Fruit fly (Drosophila melanogaster) whole organism, embryonic: ENCODE measurements around the gene nAChRalpha2.

Experiments
- Adf1 ChIP-seq: fragments of 200-800 bp; sonication (Bioruptor generic); IDR thresholded peaks from 2 replicates; pipeline ENCODE4 v1.3.6; 2022; ENCODE audit warnings: missing biosample characterization, missing genetic modification characterization
- CG1024 ChIP-seq: fragments of 200-800 bp; sonication (Bioruptor generic); IDR thresholded peaks from 2 replicates; pipeline ENCODE4 v1.3.6; 2022; ENCODE audit warnings: missing biosample characterization, missing genetic modification characterization
- CG10274 ChIP-seq: fragments of 200-800 bp; sonication (Bioruptor generic); optimal IDR thresholded peaks from 3 replicates; lab custom pipeline; 2017; ENCODE audit warnings: missing biosample characterization, mild to moderate bottlenecking, missing genetic modification characterization
- CG10462 ChIP-seq: fragments of 200-800 bp; sonication (Bioruptor generic); optimal IDR thresholded peaks from 2 replicates; lab custom pipeline; 2016; ENCODE audit warnings: missing biosample characterization, missing genetic modification characterization
- CG11093 ChIP-seq: fragments of 200-800 bp; sonication (Bioruptor generic); IDR thresholded peaks from 3 replicates; pipeline ENCODE4 v1.3.6; 2022; ENCODE audit warnings: missing biosample characterization, missing genetic modification characterization
- CG11723 ChIP-seq: fragments of 200-800 bp; sonication (Bioruptor generic); optimal IDR thresholded peaks from 2 replicates; lab custom pipeline; 2017; ENCODE audit warnings: missing biosample characterization, mild to moderate bottlenecking, missing genetic modification characterization
- CG12299 ChIP-seq: fragments of 200-800 bp; sonication (Bioruptor generic); optimal IDR thresholded peaks from 2 replicates; lab custom pipeline; 2018; ENCODE audit warnings: missing biosample characterization, mild to moderate bottlenecking, missing genetic modification characterization
- CG12391 ChIP-seq: fragments of 200-800 bp; sonication (Bioruptor generic); optimal IDR thresholded peaks from 3 replicates; lab custom pipeline; 2018; ENCODE audit warnings: missing biosample characterization, mild to moderate bottlenecking, missing genetic modification characterization, moderate library complexity
- CG13775 ChIP-seq: fragments of 200-800 bp; sonication (Bioruptor generic); optimal IDR thresholded peaks from 3 replicates; lab custom pipeline; 2017; ENCODE audit warnings: missing biosample characterization, mild to moderate bottlenecking, missing genetic modification characterization
- CG13894 ChIP-seq: fragments of 200-800 bp; sonication (Bioruptor generic); optimal IDR thresholded peaks from 3 replicates; lab custom pipeline; 2018; ENCODE audit warnings: missing biosample characterization, mild to moderate bottlenecking, missing genetic modification characterization, moderate library complexity
- CG14710 ChIP-seq: fragments of 200-800 bp; sonication (Bioruptor generic); optimal IDR thresholded peaks from 3 replicates; lab custom pipeline; 2019; ENCODE audit warnings: missing biosample characterization, mild to moderate bottlenecking, missing genetic modification characterization, moderate library complexity
- CG15073 ChIP-seq: fragments of 200-800 bp; sonication (Bioruptor generic); optimal IDR thresholded peaks from 2 replicates; lab custom pipeline; 2016; ENCODE audit warnings: missing biosample characterization, missing genetic modification characterization
- CG18262 ChIP-seq: fragments of 200-800 bp; optimal IDR thresholded peaks from 3 replicates; lab custom pipeline; 2019; ENCODE audit warnings: missing biosample characterization, mild to moderate bottlenecking, missing genetic modification characterization, moderate library complexity
- CG18619 ChIP-seq: fragments of 200-800 bp; sonication (Bioruptor generic); optimal IDR thresholded peaks from 3 replicates; lab custom pipeline; 2017; ENCODE audit warnings: missing biosample characterization, mild to moderate bottlenecking, missing genetic modification characterization
- CG3163 ChIP-seq: fragments of 200-800 bp; sonication (Bioruptor generic); optimal IDR thresholded peaks from 3 replicates; lab custom pipeline; 2016; ENCODE audit warnings: missing biosample characterization, missing genetic modification characterization
- CG34376 ChIP-seq: fragments of 200-800 bp; sonication (Bioruptor generic); optimal IDR thresholded peaks from 2 replicates; lab custom pipeline; 2018; ENCODE audit warnings: missing biosample characterization, mild to moderate bottlenecking, missing genetic modification characterization
- CG3726 ChIP-seq: fragments of 200-800 bp; sonication (Bioruptor generic); IDR thresholded peaks from 3 replicates; pipeline ENCODE4, ENCODE4 v1.3.6; 2022; ENCODE audit warnings: missing biosample characterization, missing genetic modification characterization
- CG4360 ChIP-seq: fragments of 200-800 bp; sonication (Bioruptor generic); IDR thresholded peaks from 2 replicates; pipeline ENCODE4 v1.3.6; 2022; ENCODE audit warnings: missing biosample characterization, missing genetic modification characterization
- CG6683 ChIP-seq: fragments of 200-800 bp; sonication (Bioruptor generic); optimal IDR thresholded peaks from 2 replicates; lab custom pipeline; 2017; ENCODE audit warnings: missing biosample characterization, mild to moderate bottlenecking, missing genetic modification characterization, missing genetic modification reagents
- CG6813 ChIP-seq: fragments of 200-800 bp; sonication (Bioruptor generic); optimal IDR thresholded peaks from 2 replicates; lab custom pipeline; 2017; ENCODE audit warnings: missing biosample characterization, missing genetic modification characterization, mild to moderate bottlenecking, moderate library complexity, missing genetic modification reagents
- CG7556 ChIP-seq: fragments of 200-800 bp; sonication (Bioruptor generic); optimal IDR thresholded peaks from 2 replicates; lab custom pipeline; 2017; ENCODE audit warnings: missing biosample characterization, mild to moderate bottlenecking, missing genetic modification characterization
- CG8281 ChIP-seq: fragments of 200-800 bp; sonication (Bioruptor generic); optimal IDR thresholded peaks from 2 replicates; lab custom pipeline; 2018; ENCODE audit warnings: missing biosample characterization, mild to moderate bottlenecking, missing genetic modification characterization, moderate library complexity
- CG8924 ChIP-seq: fragments of 200-800 bp; optimal IDR thresholded peaks from 3 replicates; lab custom pipeline; 2019; ENCODE audit warnings: missing biosample characterization, mild to moderate bottlenecking, missing genetic modification characterization, moderate library complexity
- CHES-1-like ChIP-seq: fragments of 200-800 bp; sonication (Bioruptor generic); optimal IDR thresholded peaks from 2 replicates; lab custom pipeline; 2016; ENCODE audit warnings: missing biosample characterization, missing genetic modification characterization
- D19B ChIP-seq: fragments of 200-800 bp; sonication (Bioruptor generic); optimal IDR thresholded peaks from 2 replicates; lab custom pipeline; 2017; ENCODE audit warnings: missing biosample characterization, mild to moderate bottlenecking, missing genetic modification characterization
- Dfd ChIP-seq, 2 experiments: fragments of >200 bp; optimal IDR thresholded peaks; 2 replicates each; lab custom pipeline; 2017; ENCODE audit warnings: missing biosample characterization in 2 of 2, missing genetic modification characterization in 2 of 2
- Dref ChIP-seq: fragments of 200-800 bp; sonication (Bioruptor generic); IDR thresholded peaks from 2 replicates; pipeline ENCODE4 v1.3.6; 2022; ENCODE audit warnings: missing biosample characterization, missing genetic modification characterization
- Med ChIP-seq: fragments of 200-800 bp; sonication (Bioruptor generic); peaks from one replicate; lab custom pipeline; 2016; ENCODE audit warnings: missing biosample characterization, missing genetic modification characterization, mild to moderate bottlenecking, inconsistent platforms, moderate library complexity
- Poxn ChIP-seq: fragments of 200-800 bp; sonication (Bioruptor generic); IDR thresholded peaks from 2 replicates; pipeline ENCODE4 v1.3.6; 2022; ENCODE audit warnings: missing biosample characterization, missing genetic modification characterization
- Sox102F ChIP-seq: fragments of 200-800 bp; sonication (Bioruptor generic); optimal IDR thresholded peaks from 2 replicates; lab custom pipeline; 2018; ENCODE audit warnings: missing biosample characterization, mild to moderate bottlenecking, missing genetic modification characterization, moderate library complexity
- Tbp ChIP-seq: fragments of >200 bp; optimal IDR thresholded peaks from 2 replicates; lab custom pipeline; 2018; ENCODE audit warnings: missing biosample characterization, missing genetic modification characterization
- bbx ChIP-seq: fragments of 200-800 bp; sonication (Bioruptor generic); IDR thresholded peaks from 2 replicates; pipeline ENCODE4 v1.3.6; 2022; ENCODE audit warnings: missing biosample characterization, missing genetic modification characterization; ENCODE audit not compliant: partially characterized antibody
- crc ChIP-seq: fragments of 200-800 bp; sonication (Bioruptor generic); optimal IDR thresholded peaks from 2 replicates; lab custom pipeline; 2016; ENCODE audit warnings: missing biosample characterization, missing genetic modification characterization
- dpn ChIP-seq, 2 experiments: fragments of 200-800 bp; sonication (Bioruptor generic); optimal IDR thresholded peaks; 3 replicates each; lab custom pipeline; 2016; ENCODE audit warnings: missing biosample characterization in 2 of 2, missing genetic modification characterization in 2 of 2
- gcm ChIP-seq: fragments of 200-800 bp; sonication (Bioruptor generic); optimal IDR thresholded peaks from 2 replicates; lab custom pipeline; 2019; ENCODE audit warnings: missing biosample characterization, mild to moderate bottlenecking, missing genetic modification characterization, moderate library complexity
- gsb ChIP-seq: fragments of 200-800 bp; sonication (Bioruptor generic); IDR thresholded peaks from 2 replicates; pipeline ENCODE4 v1.3.6; 2022; ENCODE audit warnings: missing biosample characterization, missing genetic modification characterization
- h ChIP-seq: fragments of >200 bp; optimal IDR thresholded peaks from 2 replicates; lab custom pipeline; 2017
- hth ChIP-seq: fragments of >200 bp; optimal IDR thresholded peaks from 2 replicates; lab custom pipeline; 2017; ENCODE audit warnings: inconsistent platforms
- insv ChIP-seq, 2 experiments: fragments of 200-800 bp; sonication (Bioruptor generic); optimal IDR thresholded peaks; 3 replicates each; lab custom pipeline; 2016 to 2018; ENCODE audit warnings: missing biosample characterization in 2 of 2, missing genetic modification characterization in 2 of 2
- lbe ChIP-seq: fragments of 200-800 bp; sonication (Bioruptor generic); optimal IDR thresholded peaks from 2 replicates; lab custom pipeline; 2016; ENCODE audit warnings: missing biosample characterization, mild to moderate bottlenecking, missing genetic modification characterization
- lola ChIP-seq, 3 experiments: fragments of >200 bp in 2 of 3; fragments of 200-800 bp in 1 of 3; sonication (Bioruptor generic) in 1 of 3; optimal IDR thresholded peaks; 2 replicates each; lab custom pipeline; 2017 to 2019; ENCODE audit warnings: missing biosample characterization in 3 of 3, missing genetic modification characterization in 3 of 3, mild to moderate bottlenecking in 1 of 3, moderate library complexity in 1 of 3
- nerfin-2 ChIP-seq: fragments of 200-800 bp; sonication (Bioruptor generic); IDR thresholded peaks from 2 replicates; pipeline ENCODE4 v1.3.6; 2022; ENCODE audit warnings: missing biosample characterization, missing genetic modification characterization; ENCODE audit not compliant: partially characterized antibody
- odd ChIP-seq: fragments of 200-800 bp; sonication (Bioruptor generic); optimal IDR thresholded peaks from 2 replicates; lab custom pipeline; 2017; ENCODE audit warnings: missing biosample characterization, mild to moderate bottlenecking, missing genetic modification characterization
- phol ChIP-seq: fragments of 200-800 bp; sonication (Bioruptor generic); optimal IDR thresholded peaks from 3 replicates; lab custom pipeline; 2018; ENCODE audit warnings: missing biosample characterization, mild to moderate bottlenecking, missing genetic modification characterization, moderate library complexity
- pita ChIP-seq: fragments of 200-800 bp; sonication (Bioruptor generic); optimal IDR thresholded peaks from 2 replicates; lab custom pipeline; 2017; ENCODE audit warnings: missing biosample characterization, mild to moderate bottlenecking, missing genetic modification characterization
- ranshi ChIP-seq: fragments of 200-800 bp; sonication (Bioruptor generic); IDR thresholded peaks from 2 replicates; pipeline ENCODE4 v1.3.6; 2022; ENCODE audit warnings: missing biosample characterization, missing genetic modification characterization
- sima ChIP-seq: fragments of 200-800 bp; sonication (Bioruptor generic); optimal IDR thresholded peaks from 2 replicates; lab custom pipeline; 2016; ENCODE audit warnings: missing biosample characterization, missing genetic modification characterization
- slbo ChIP-seq: fragments of 200-800 bp; sonication (Bioruptor generic); IDR thresholded peaks from 2 replicates; pipeline ENCODE4 v1.3.6; 2022; ENCODE audit warnings: missing biosample characterization, missing genetic modification characterization
- stc ChIP-seq: fragments of 200-800 bp; sonication (Bioruptor generic); IDR thresholded peaks from 2 replicates; pipeline ENCODE4 v1.3.6; 2022; ENCODE audit warnings: missing biosample characterization, missing genetic modification characterization
- unpg ChIP-seq: fragments of 200-800 bp; sonication (Bioruptor generic); optimal IDR thresholded peaks from 3 replicates; lab custom pipeline; 2018; ENCODE audit warnings: missing biosample characterization, mild to moderate bottlenecking, missing genetic modification characterization, moderate library complexity
- vfl ChIP-seq: fragments of 200-800 bp; sonication (Bioruptor generic); optimal IDR thresholded peaks from 2 replicates; lab custom pipeline; 2016; ENCODE audit warnings: missing biosample characterization, missing genetic modification characterization
- zf30C ChIP-seq: fragments of 200-800 bp; sonication (Bioruptor generic); optimal IDR thresholded peaks from 3 replicates; lab custom pipeline; 2018; ENCODE audit warnings: missing biosample characterization, mild to moderate bottlenecking, missing genetic modification characterization

Gene nAChRalpha2

DNA sequence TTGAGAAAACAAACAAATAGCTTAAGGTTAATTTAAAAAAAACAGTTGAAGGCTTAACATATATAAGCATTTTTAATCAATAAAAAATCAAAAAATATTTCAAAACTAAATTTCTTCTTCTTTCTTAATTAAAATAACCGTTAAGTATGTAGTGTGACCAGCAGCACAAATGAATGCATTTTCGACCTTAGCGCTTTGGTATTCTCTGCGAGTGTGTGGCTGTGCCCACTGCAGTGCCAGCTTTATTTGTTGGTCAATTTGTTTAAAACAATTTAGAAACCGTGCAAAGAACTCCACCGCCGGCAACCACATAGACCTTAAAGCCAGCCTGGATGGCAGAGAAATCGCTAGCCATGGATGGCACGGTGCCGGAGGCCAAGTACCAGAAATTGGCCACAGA, 42.6 kb downstream of the nAChRalpha2 start, which contains the start of gene CG6607 (continued):
- no peak for TF ChIP-seq CG12299 (tag; lab: Kevin White, UChicago)
- no peak for TF ChIP-seq insv (GFP tag; optimal IDR thresholded peaks at IDR 0.05; lab: Kevin White, UChicago)
- no peak for TF ChIP-seq CG7556
- TF ChIP-seq vfl (GFP tag; lab: Kevin White, UChicago): no peak
- TF ChIP-seq CG10462 (GFP tag; lab: Kevin White, UChicago): no peak
- TF ChIP-seq bbx (GFP tag; lab: Robert Waterston, UW): peak; percentile 40; the same call in 1 of the 2 replicates
- TF ChIP-seq CG8924 (tag; lab: Kevin White, UChicago): peak; percentile 66
- no peak for TF ChIP-seq Poxn (GFP tag; lab: Robert Waterston, UW)
- no peak for TF ChIP-seq CG10274 (GFP tag; lab: Kevin White, UChicago)
- no peak for TF ChIP-seq CG3726
- TF ChIP-seq Dfd (GFP tag; optimal IDR thresholded peaks at IDR 0.05; lab: Kevin White, UChicago): no peak
- TF ChIP-seq CG1024 (GFP tag; lab: Robert Waterston, UW): no peak
- TF ChIP-seq Dref (GFP tag; lab: Robert Waterston, UW): peak; percentile 38; the same call in 1 of the 2 replicates
- TF ChIP-seq CG6813 (GFP tag; lab: Kevin White, UChicago): no peak
- TF ChIP-seq CG11723 (GFP tag; lab: Kevin White, UChicago): no peak
- no peak for TF ChIP-seq CG13894 (tag; lab: Kevin White, UChicago)
- TF ChIP-seq CG11093 (GFP tag; lab: Robert Waterston, UW): no peak
- TF ChIP-seq unpg (GFP tag; lab: Kevin White, UChicago): no peak
- no peak for TF ChIP-seq CG34376 (GFP tag; lab: Kevin White, UChicago)
- TF ChIP-seq CG18262 (tag; lab: Kevin White, UChicago): no peak
- no peak for TF ChIP-seq slbo (GFP tag; lab: Robert Waterston, UW)
- no peak for TF ChIP-seq CG6683 (GFP tag; lab: Kevin White, UChicago)
- no peak for TF ChIP-seq lbe
- no peak for TF ChIP-seq CG13775 (GFP tag; lab: Kevin White, UChicago)
- TF ChIP-seq lola (GFP tag; optimal IDR thresholded peaks at IDR 0.05; lab: Kevin White, UChicago): no peak
- no peak for TF ChIP-seq CG15073 (GFP tag; lab: Kevin White, UChicago)
- no peak for TF ChIP-seq h (lab: Kevin White, UChicago)
- TF ChIP-seq Sox102F: no peak
- no peak for TF ChIP-seq nerfin-2 (GFP tag; lab: Robert Waterston, UW)
- TF ChIP-seq hth: no peak
- no peak for TF ChIP-seq D19B
- TF ChIP-seq CHES-1-like (GFP tag; lab: Kevin White, UChicago): no peak
- TF ChIP-seq crc: no peak
- no peak for TF ChIP-seq Adf1 (GFP tag; lab: Robert Waterston, UW)
- TF ChIP-seq CG3163: no peak
- no peak for TF ChIP-seq CG4360 (GFP tag; lab: Robert Waterston, UW)
- TF ChIP-seq gsb: no peak
- TF ChIP-seq Tbp (GFP tag; lab: Kevin White, UChicago): no peak
- TF ChIP-seq Med (GFP tag; lab: Kevin White, UChicago): peak; percentile 70
- TF ChIP-seq stc (GFP tag; lab: Robert Waterston, UW): no peak
- no peak for TF ChIP-seq CG18619
- TF ChIP-seq zf30C (GFP tag; lab: Kevin White, UChicago): no peak
- TF ChIP-seq gcm (GFP tag; lab: Kevin White, UChicago): no peak
- no peak for TF ChIP-seq CG12391 (tag; lab: Kevin White, UChicago)
- no peak for TF ChIP-seq dpn (GFP tag; optimal IDR thresholded peaks at IDR 0.05; lab: Kevin White, UChicago)
- no peak for TF ChIP-seq CG8281 (tag; lab: Kevin White, UChicago)
- TF ChIP-seq CG14710 (tag; lab: Kevin White, UChicago): peak; percentile 24
- no peak for TF ChIP-seq ranshi (GFP tag; lab: Robert Waterston, UW)
- TF ChIP-seq odd: no peak
- no peak for TF ChIP-seq phol (tag; lab: Kevin White, UChicago)
- TF ChIP-seq pita (GFP tag; lab: Kevin White, UChicago): no peak
- no peak for TF ChIP-seq sima (GFP tag; lab: Kevin White, UChicago)
